Fruit fly (Drosophila melanogaster): Measurements from ENCODE around the gene CG42724.

Gene CG42724

DNA sequence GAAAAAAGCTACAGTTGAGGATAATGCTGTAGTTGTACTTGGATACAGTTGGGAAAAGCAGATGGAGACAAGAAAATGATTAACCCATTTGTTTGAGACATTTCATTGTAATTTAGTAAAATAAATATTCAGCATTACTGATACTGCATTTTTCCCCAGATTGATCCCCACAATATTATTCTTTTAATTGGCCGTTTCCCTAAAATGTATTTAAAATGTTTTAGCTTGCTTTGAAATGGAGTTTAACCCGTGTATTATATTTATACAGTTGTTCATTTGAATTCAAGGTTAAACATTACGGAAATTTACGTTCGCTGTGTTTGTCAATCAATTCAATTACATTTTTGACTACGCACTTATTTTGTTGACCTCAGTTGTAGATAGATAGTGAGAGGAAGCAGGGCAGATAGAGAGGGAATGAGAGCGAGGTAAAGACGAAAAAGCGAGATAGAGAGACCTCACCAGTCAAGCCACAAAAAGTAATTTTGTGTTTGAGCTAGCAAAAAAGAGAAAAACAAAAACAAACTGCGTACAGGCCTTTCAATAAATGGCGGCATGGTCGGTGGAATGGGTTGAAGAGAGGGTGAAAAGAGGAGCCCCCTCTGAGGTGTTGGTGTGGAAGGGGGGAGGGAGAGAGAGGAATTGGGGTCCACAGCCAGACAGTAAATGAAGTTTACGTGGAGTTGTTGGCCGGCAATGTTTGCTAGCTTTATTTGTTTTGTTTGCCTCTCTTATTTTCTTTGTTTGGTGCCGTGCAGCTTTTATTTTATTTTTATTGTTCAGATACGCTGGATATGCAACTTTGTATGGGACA lies 42.5 kb upstream of the CG42724 start:
- no peak for TF ChIP-seq CrebA (GFP tag; optimal IDR thresholded peaks at IDR 0.05; ENCODE audit: borderline replicate concordance)
- peak; percentile 76 for TF ChIP-seq Sp1 (GFP tag; optimal IDR thresholded peaks at IDR 0.05)
- peak; percentile 48 for TF ChIP-seq brk (GFP tag; optimal IDR thresholded peaks at IDR 0.05)
- TF ChIP-seq Rel (GFP tag; optimal IDR thresholded peaks at IDR 0.05) = no peak
- peak; percentile 40 for TF ChIP-seq Rel (tag; optimal IDR thresholded peaks at IDR 0.05)
- peak; percentile 69 for TF ChIP-seq br (GFP tag; optimal IDR thresholded peaks at IDR 0.05)
- TF ChIP-seq fru (GFP tag; optimal IDR thresholded peaks at IDR 0.05) = peak; percentile 81
- TF ChIP-seq sage (GFP tag; optimal IDR thresholded peaks at IDR 0.05) = no peak
- TF ChIP-seq CG9705 (GFP tag; optimal IDR thresholded peaks at IDR 0.05) = no peak
- TF ChIP-seq h (GFP tag; optimal IDR thresholded peaks at IDR 0.05) = peak; percentile 75
- TF ChIP-seq CG32264 (GFP tag; optimal IDR thresholded peaks at IDR 0.05) = peak; percentile 16
- no peak for TF ChIP-seq dl (GFP tag; optimal IDR thresholded peaks at IDR 0.05; ENCODE audit: insufficient read depth in 1 of 2, partially characterized antibody in 2 of 2)
- no peak for TF ChIP-seq Dfd (GFP tag; optimal IDR thresholded peaks at IDR 0.05)
- TF ChIP-seq Mio (GFP tag; optimal IDR thresholded peaks at IDR 0.05) = no peak
- TF ChIP-seq Myc (optimal IDR thresholded peaks at IDR 0.05) = no peak
- peak; percentile 53 for TF ChIP-seq Hr83 (GFP tag; optimal IDR thresholded peaks at IDR 0.05; ENCODE audit: poor library complexity, severe bottlenecking)
- TF ChIP-seq HLH106 (tag; optimal IDR thresholded peaks at IDR 0.05) = peak; percentile 59
- TF ChIP-seq jim (GFP tag; optimal IDR thresholded peaks at IDR 0.05) = peak; percentile 74
- peak in 1 of 2 experiments; percentile 77 for TF ChIP-seq foxo (GFP tag; optimal IDR thresholded peaks at IDR 0.05)
- peak; percentile 91 for TF ChIP-seq psq (GFP tag; optimal IDR thresholded peaks at IDR 0.05)
- peak; percentile 75 for TF ChIP-seq rgr (GFP tag; optimal IDR thresholded peaks at IDR 0.05)
- peak; percentile 48 for TF ChIP-seq Dif (GFP tag; optimal IDR thresholded peaks at IDR 0.05; ENCODE audit: partially characterized antibody)
- no peak for TF ChIP-seq pan (optimal IDR thresholded peaks at IDR 0.05)
- peak; percentile 80 for TF ChIP-seq woc (GFP tag; optimal IDR thresholded peaks at IDR 0.05)
- TF ChIP-seq sv (GFP tag; optimal IDR thresholded peaks at IDR 0.05) = peak; percentile 80
- TF ChIP-seq Jra (GFP tag; optimal IDR thresholded peaks at IDR 0.05) = no peak
- TF ChIP-seq tai (GFP tag; optimal IDR thresholded peaks at IDR 0.05) = peak; percentile 41
- TF ChIP-seq ey (GFP tag; optimal IDR thresholded peaks at IDR 0.05) = peak; percentile 84
- TF ChIP-seq dmrt93B (GFP tag; optimal IDR thresholded peaks at IDR 0.05) = peak; percentile 62
- TF ChIP-seq OdsH (GFP tag; optimal IDR thresholded peaks at IDR 0.05) = peak; percentile 80

DNA sequence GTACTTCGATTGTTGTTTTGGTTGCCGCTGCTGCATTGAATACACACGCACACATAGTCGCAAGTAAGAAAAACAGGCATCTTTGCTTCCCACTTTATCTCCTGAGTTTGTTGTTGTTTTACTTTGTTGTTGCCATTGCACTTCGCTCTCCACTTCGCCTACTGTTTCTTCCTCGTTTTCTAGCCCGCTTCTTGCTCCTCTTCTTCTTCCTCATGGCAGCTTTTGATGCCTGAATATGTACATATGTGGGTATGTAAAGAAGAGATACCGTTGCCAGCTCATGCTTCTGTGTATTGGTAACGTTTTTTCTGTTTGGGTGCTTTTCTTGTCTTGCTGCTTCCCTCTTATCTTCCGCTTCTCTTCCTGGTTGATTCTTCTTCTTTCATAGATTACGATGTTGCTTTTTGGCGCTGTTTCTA lies 41.1 kb upstream of the CG42724 start:
- TF ChIP-seq fru (GFP tag; optimal IDR thresholded peaks at IDR 0.05) (peak; percentile 7), br (GFP tag; optimal IDR thresholded peaks at IDR 0.05) (peak; percentile 22), GATAd (GFP tag; optimal IDR thresholded peaks at IDR 0.05) (no peak), Rel (GFP tag; optimal IDR thresholded peaks at IDR 0.05) (no peak), Rel (tag; optimal IDR thresholded peaks at IDR 0.05) (peak; percentile 65), N (GFP tag; optimal IDR thresholded peaks at IDR 0.05) (no peak), Hnf4 (GFP tag; optimal IDR thresholded peaks at IDR 0.05) (peak; percentile 46), psq (GFP tag; optimal IDR thresholded peaks at IDR 0.05) (peak; percentile 94)

DNA sequence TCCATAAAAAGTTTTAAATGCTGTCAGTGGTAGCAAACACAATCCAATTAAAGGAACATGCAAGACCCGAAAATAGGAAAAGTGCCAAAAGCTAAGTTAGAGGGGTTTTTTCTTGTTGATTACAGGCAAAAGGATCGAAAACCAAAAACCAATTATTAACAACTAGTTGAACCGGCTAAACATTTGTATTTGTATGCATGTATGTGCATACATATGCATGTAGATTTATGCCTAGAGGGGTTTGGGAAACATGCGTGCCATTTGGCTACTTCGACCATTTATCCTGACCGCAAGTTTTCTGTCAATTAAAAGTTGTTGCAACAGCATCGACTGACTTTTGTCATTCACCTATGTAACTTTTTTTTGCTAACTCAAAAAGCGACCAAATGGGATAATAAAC lies 40.4 kb upstream of the CG42724 start:
- TF ChIP-seq ey (GFP tag; optimal IDR thresholded peaks at IDR 0.05) (no peak), woc (GFP tag; optimal IDR thresholded peaks at IDR 0.05) (no peak), dsf (GFP tag; optimal IDR thresholded peaks at IDR 0.05; ENCODE audit: borderline replicate concordance) (no peak), Abd-B (GFP tag; optimal IDR thresholded peaks at IDR 0.05) (no peak), Hr78 (GFP tag; optimal IDR thresholded peaks at IDR 0.05) (no peak), dmrt93B (GFP tag; optimal IDR thresholded peaks at IDR 0.05) (no peak), sage (GFP tag; optimal IDR thresholded peaks at IDR 0.05) (no peak), psq (GFP tag; optimal IDR thresholded peaks at IDR 0.05) (no peak), CG32264 (GFP tag; optimal IDR thresholded peaks at IDR 0.05) (no peak), Mio (GFP tag; optimal IDR thresholded peaks at IDR 0.05) (no peak), tai (GFP tag; optimal IDR thresholded peaks at IDR 0.05) (no peak), Hr83 (GFP tag; optimal IDR thresholded peaks at IDR 0.05; ENCODE audit: poor library complexity, severe bottlenecking) (no peak)

All from whole organism, wandering third instar larva.